Fruit fly (Drosophila melanogaster) whole organism: ENCODE results near the gene ex.
A peak's percentile ranks its signal among the peaks of the same experiment; 100 is the strongest.
"Not testable (repeated sequence)": the region's sequence is repeated elsewhere in the genome, so short reads cannot be mapped to it uniquely, and the experiment has no call there.

ENCODE experiments used
- CG8478 ChIP-seq: fragments of >200 bp; optimal IDR thresholded peaks from 2 replicates; lab custom pipeline; 2018; ENCODE audit warnings: inconsistent platforms
- Dll ChIP-seq: fragments of >200 bp; optimal IDR thresholded peaks from 2 replicates; lab custom pipeline; 2017
- EcR ChIP-seq, 2 experiments: fragments of >200 bp; optimal IDR thresholded peaks; 2 replicates each; lab custom pipeline; 2017; ENCODE audit warnings: missing biosample characterization in 2 of 2, missing genetic modification characterization in 2 of 2, missing genetic modification reagents in 2 of 2
- pan ChIP-seq: fragments of >200 bp; optimal IDR thresholded peaks from 2 replicates; lab custom pipeline; 2017
- psq ChIP-seq: fragments of >200 bp; optimal IDR thresholded peaks from 2 replicates; lab custom pipeline; 2017
- usp ChIP-seq: fragments of >200 bp; optimal IDR thresholded peaks from 2 replicates; lab custom pipeline; 2017; ENCODE audit warnings: missing biosample characterization, missing genetic modification characterization, mixed read lengths

Gene ex

dm6 chr2L:451705-452472 is 20.9 kb downstream of the ex start:
- TF ChIP-seq Dll (lab: Kevin White, UChicago) (no peak), pan (lab: Kevin White, UChicago) (no peak), usp (no peak), EcR (GFP tag; optimal IDR thresholded peaks at IDR 0.05; lab: Kevin White, UChicago) (no peak), CG8478 (lab: Kevin White, UChicago) (no peak), psq (lab: Kevin White, UChicago) (no peak)

- no peak for TF ChIP-seq usp
- no peak for TF ChIP-seq EcR (GFP tag; optimal IDR thresholded peaks at IDR 0.05; lab: Kevin White, UChicago)
- TF ChIP-seq pan (lab: Kevin White, UChicago), result no peak
- TF ChIP-seq Dll (lab: Kevin White, UChicago), result no peak
- no peak for TF ChIP-seq CG8478 (lab: Kevin White, UChicago)
- no peak for TF ChIP-seq psq (lab: Kevin White, UChicago)
Observed at dm6 chr2L:452872-453271, 21.8 kb downstream of the ex start, which contains the start of the genes crq and shv. Gene crq, minus strand, starts transcription at chr2L:453024. Gene shv, plus strand, starts transcription at chr2L:453108.

- not testable (repeated sequence) for TF ChIP-seq CG8478, Dll, psq (lab: Kevin White, UChicago)
Observed at dm6 chr2L:455274-455673, 24.2 kb downstream of the ex start, which contains the start of gene CG4133. Gene CG4133, plus strand, starts transcription at chr2L:455531.

dm6 chr2L:455738-456137 is 24.7 kb downstream of the ex start:
- TF ChIP-seq Dll (lab: Kevin White, UChicago) (no peak), psq (lab: Kevin White, UChicago) (no peak), EcR (GFP tag; optimal IDR thresholded peaks at IDR 0.05; lab: Kevin White, UChicago) (no peak), CG8478 (lab: Kevin White, UChicago) (no peak), pan (lab: Kevin White, UChicago) (no peak), usp (no peak)

dm6 chr2L:467683-468082 is 36.7 kb downstream of the ex start:
- TF ChIP-seq usp (no peak), pan (lab: Kevin White, UChicago) (no peak), CG8478 (lab: Kevin White, UChicago) (no peak), psq (lab: Kevin White, UChicago) (no peak), Dll (lab: Kevin White, UChicago) (no peak), EcR (GFP tag; optimal IDR thresholded peaks at IDR 0.05; lab: Kevin White, UChicago) (no peak)

DNA sequence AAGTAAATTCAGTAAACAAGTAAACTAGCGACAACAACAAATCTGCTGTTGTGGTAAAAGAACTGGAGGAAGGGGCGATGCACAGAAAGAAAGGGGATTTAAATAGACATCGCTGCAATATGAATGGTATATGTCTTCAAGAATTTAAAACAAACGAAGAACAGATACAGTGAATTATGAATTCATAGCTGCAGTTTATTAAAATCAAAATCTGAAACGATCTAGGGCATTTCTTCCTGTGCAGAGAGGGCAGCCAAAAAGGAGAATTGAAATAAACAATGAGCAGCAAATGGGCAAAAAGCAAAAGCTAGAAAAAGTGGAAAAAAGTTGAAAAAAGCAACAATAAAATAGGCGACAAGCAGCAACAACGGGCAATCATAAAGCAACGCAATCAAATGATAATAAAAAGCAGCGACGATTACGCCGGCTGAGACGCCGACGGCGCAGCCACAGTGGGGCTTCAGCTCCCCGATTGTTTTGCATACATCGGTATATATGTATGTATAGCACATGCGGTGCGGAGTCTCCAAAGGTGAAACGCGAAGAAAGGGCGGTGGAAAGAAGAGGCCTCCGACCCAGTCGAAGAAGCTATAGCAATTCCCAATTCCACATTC is 37.8 kb downstream of the ex start:
- TF ChIP-seq psq (lab: Kevin White, UChicago), result no peak
- TF ChIP-seq usp, result no peak
- TF ChIP-seq Dll (lab: Kevin White, UChicago), result no peak
- TF ChIP-seq EcR (GFP tag; optimal IDR thresholded peaks at IDR 0.05; lab: Kevin White, UChicago), result no peak
- no peak for TF ChIP-seq pan (lab: Kevin White, UChicago)
- TF ChIP-seq CG8478 (lab: Kevin White, UChicago), result no peak

- TF ChIP-seq Dll (lab: Kevin White, UChicago), result no peak
- no peak for TF ChIP-seq EcR (GFP tag; optimal IDR thresholded peaks at IDR 0.05; lab: Kevin White, UChicago)
- TF ChIP-seq psq (lab: Kevin White, UChicago), result no peak
- no peak for TF ChIP-seq usp
- TF ChIP-seq pan (lab: Kevin White, UChicago), result no peak
- no peak for TF ChIP-seq CG8478 (lab: Kevin White, UChicago)
Observed at dm6 chr2L:469912-470311, 38.9 kb downstream of the ex start.

dm6 chr2L:470336-470934 is 39.4 kb downstream of the ex start:
- TF ChIP-seq Dll (lab: Kevin White, UChicago), result no peak
- TF ChIP-seq pan (lab: Kevin White, UChicago), result peak; percentile 82

DNA sequence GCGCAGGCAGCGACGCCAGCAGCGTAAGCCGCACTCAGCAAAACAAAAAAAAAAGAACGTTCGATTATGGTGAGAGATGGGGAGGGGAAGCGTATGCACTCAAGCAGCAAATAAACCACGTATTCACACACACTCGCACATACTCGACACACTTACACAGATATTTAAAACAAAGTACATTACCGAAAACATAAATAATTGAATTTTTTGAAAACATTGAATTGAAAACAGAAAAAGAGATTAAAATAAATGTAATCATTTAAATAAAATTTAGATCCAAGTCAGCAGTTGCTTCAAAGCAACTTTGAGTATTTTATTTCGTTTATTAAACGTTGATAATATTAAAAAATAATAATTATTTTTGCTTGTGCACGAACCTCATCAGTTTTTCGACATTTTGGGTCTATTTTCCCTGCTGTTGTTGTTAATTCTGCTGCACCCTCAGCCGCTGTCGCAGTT is 40.0 kb downstream of the ex start:
- no peak for TF ChIP-seq psq (lab: Kevin White, UChicago)
- TF ChIP-seq pan (lab: Kevin White, UChicago), result no peak
- TF ChIP-seq CG8478 (lab: Kevin White, UChicago), result no peak
- TF ChIP-seq Dll (lab: Kevin White, UChicago), result no peak
- no peak for TF ChIP-seq EcR (GFP tag; optimal IDR thresholded peaks at IDR 0.05; lab: Kevin White, UChicago)
- no peak for TF ChIP-seq usp

DNA sequence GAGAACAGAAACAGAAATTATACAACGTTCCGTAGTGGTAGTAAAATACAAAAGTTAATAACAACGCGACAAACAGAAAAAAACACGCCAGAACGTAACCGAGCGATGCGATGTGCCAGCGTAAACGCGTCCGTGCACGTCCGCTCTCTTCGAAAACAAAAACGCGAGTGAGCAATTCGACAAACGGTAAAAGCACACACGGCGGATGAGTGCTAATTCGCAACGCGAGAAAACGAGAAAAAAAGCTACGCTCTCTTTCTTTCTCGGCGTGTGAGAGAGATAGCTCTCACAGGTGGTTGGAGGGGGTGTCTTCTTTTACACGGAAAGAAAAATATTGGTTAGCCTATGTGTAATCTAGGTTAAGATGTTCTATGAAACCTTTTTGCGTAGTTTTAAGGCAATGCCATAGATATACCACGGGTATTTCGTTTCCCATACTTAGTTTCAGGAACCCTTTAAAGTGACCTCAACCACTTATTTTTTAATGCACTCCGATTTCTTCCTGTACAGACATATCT is 41.1 kb downstream of the ex start, which contains the start of gene CG4297:
Gene CG4297 (minus strand): TSS at position 128 of the 518 bp plus-strand sequence.
- no peak for TF ChIP-seq psq (lab: Kevin White, UChicago)
- peak; percentile 85 for TF ChIP-seq Dll (lab: Kevin White, UChicago)
- TF ChIP-seq EcR (GFP tag; optimal IDR thresholded peaks at IDR 0.05; lab: Kevin White, UChicago), result no peak
- no peak for TF ChIP-seq pan (lab: Kevin White, UChicago)
- TF ChIP-seq CG8478 (lab: Kevin White, UChicago), result no peak

dm6 chr2L:472829-473228 is 41.8 kb downstream of the ex start, which contains the start of gene MED15:
Gene MED15, plus strand, starts transcription at chr2L:473013.
- TF ChIP-seq usp (no peak), pan (lab: Kevin White, UChicago) (no peak), CG8478 (lab: Kevin White, UChicago) (no peak), Dll (lab: Kevin White, UChicago) (no peak), psq (lab: Kevin White, UChicago) (no peak), EcR (GFP tag; optimal IDR thresholded peaks at IDR 0.05; lab: Kevin White, UChicago) (no peak)
